Fruit fly (Drosophila melanogaster) whole organism, embryonic: ENCODE results near the gene CG7695.
A peak's percentile ranks its signal among the peaks of the same experiment; 100 is the strongest.

Experiments
- Bdp1 ChIP-seq: fragments of 200-800 bp; sonication (Bioruptor generic); optimal IDR thresholded peaks from 3 replicates; lab custom pipeline; 2016; ENCODE audit warnings: missing biosample characterization, missing genetic modification characterization
- CG10274 ChIP-seq: fragments of 200-800 bp; sonication (Bioruptor generic); optimal IDR thresholded peaks from 3 replicates; lab custom pipeline; 2017; ENCODE audit warnings: missing biosample characterization, mild to moderate bottlenecking, missing genetic modification characterization
- CG10543 ChIP-seq: fragments of 200-800 bp; sonication (Bioruptor generic); optimal IDR thresholded peaks from 3 replicates; lab custom pipeline; 2017; ENCODE audit warnings: missing biosample characterization, mild to moderate bottlenecking, missing genetic modification characterization, moderate library complexity
- CG11247 ChIP-seq: fragments of 200-800 bp; sonication (Bioruptor generic); IDR thresholded peaks from 2 replicates; pipeline ENCODE4 v1.3.6; 2022; ENCODE audit warnings: missing biosample characterization, missing genetic modification characterization
- CG11695 ChIP-seq: fragments of 200-800 bp; sonication (Bioruptor generic); IDR thresholded peaks from 3 replicates; pipeline ENCODE4 v1.3.6; 2022; ENCODE audit warnings: missing biosample characterization, missing genetic modification characterization
- CG13624 ChIP-seq: fragments of 200-800 bp; sonication (Bioruptor generic); optimal IDR thresholded peaks from 2 replicates; lab custom pipeline; 2016; ENCODE audit warnings: missing biosample characterization, missing genetic modification characterization
- CG16815 ChIP-seq: fragments of 200-800 bp; sonication (Bioruptor generic); optimal IDR thresholded peaks from 3 replicates; lab custom pipeline; 2017; ENCODE audit warnings: missing biosample characterization, mild to moderate bottlenecking, missing genetic modification characterization
- CG17829 ChIP-seq: fragments of 200-800 bp; optimal IDR thresholded peaks from 2 replicates; lab custom pipeline; 2019; ENCODE audit warnings: missing biosample characterization, mild to moderate bottlenecking, missing genetic modification characterization, moderate library complexity
- CG1792 ChIP-seq: fragments of 200-800 bp; sonication (Bioruptor generic); optimal IDR thresholded peaks from 2 replicates; lab custom pipeline; 2016; ENCODE audit warnings: missing biosample characterization, missing genetic modification characterization
- CG18476 ChIP-seq: fragments of 200-800 bp; sonication (Bioruptor generic); optimal IDR thresholded peaks from 2 replicates; lab custom pipeline; 2016; ENCODE audit warnings: missing biosample characterization, mild to moderate bottlenecking, missing genetic modification characterization
- CG18619 ChIP-seq: fragments of 200-800 bp; sonication (Bioruptor generic); optimal IDR thresholded peaks from 3 replicates; lab custom pipeline; 2017; ENCODE audit warnings: missing biosample characterization, mild to moderate bottlenecking, missing genetic modification characterization
- CG31441 ChIP-seq: fragments of 200-800 bp; sonication (Bioruptor generic); IDR thresholded peaks from 2 replicates; pipeline ENCODE4 v1.3.6; 2022; ENCODE audit warnings: missing biosample characterization, missing genetic modification characterization
- CG34376 ChIP-seq: fragments of 200-800 bp; sonication (Bioruptor generic); optimal IDR thresholded peaks from 2 replicates; lab custom pipeline; 2018; ENCODE audit warnings: missing biosample characterization, mild to moderate bottlenecking, missing genetic modification characterization
- CG4282 ChIP-seq: fragments of 200-800 bp; sonication (Bioruptor generic); optimal IDR thresholded peaks from 2 replicates; lab custom pipeline; 2016; ENCODE audit warnings: missing biosample characterization, missing genetic modification characterization
- CG7357 ChIP-seq: fragments of 200-800 bp; sonication (Bioruptor generic); IDR thresholded peaks from 3 replicates; pipeline ENCODE4 v1.3.6; 2022; ENCODE audit warnings: missing biosample characterization, missing genetic modification characterization
- CG7745 ChIP-seq: fragments of 200-800 bp; sonication (Bioruptor generic); optimal IDR thresholded peaks from 2 replicates; lab custom pipeline; 2018; ENCODE audit warnings: missing biosample characterization, mild to moderate bottlenecking, missing genetic modification characterization, moderate library complexity
- CG7987 ChIP-seq: fragments of 200-800 bp; sonication (Bioruptor generic); optimal IDR thresholded peaks from 2 replicates; lab custom pipeline; 2018; ENCODE audit warnings: missing biosample characterization, mild to moderate bottlenecking, missing genetic modification characterization, moderate library complexity
- CG8765 ChIP-seq: fragments of 200-800 bp; sonication (Bioruptor generic); IDR thresholded peaks from 2 replicates; pipeline ENCODE4 v1.3.6; 2022; ENCODE audit warnings: missing biosample characterization, missing genetic modification characterization
- D19B ChIP-seq: fragments of 200-800 bp; sonication (Bioruptor generic); optimal IDR thresholded peaks from 2 replicates; lab custom pipeline; 2017; ENCODE audit warnings: missing biosample characterization, mild to moderate bottlenecking, missing genetic modification characterization
- Dek ChIP-seq: fragments of 200-800 bp; sonication (Bioruptor generic); optimal IDR thresholded peaks from 3 replicates; lab custom pipeline; 2019; ENCODE audit warnings: missing biosample characterization, mild to moderate bottlenecking, missing genetic modification characterization, moderate library complexity
- Dip2 ChIP-seq: fragments of 200-800 bp; sonication (Bioruptor generic); IDR thresholded peaks from 2 replicates; pipeline ENCODE4 v1.3.6; 2022; ENCODE audit warnings: missing biosample characterization, missing genetic modification characterization
- Dp ChIP-seq: fragments of 200-800 bp; sonication (Bioruptor generic); optimal IDR thresholded peaks from 2 replicates; lab custom pipeline; 2018; ENCODE audit warnings: missing biosample characterization, mild to moderate bottlenecking, missing genetic modification characterization, moderate library complexity
- E2f1 ChIP-seq: fragments of 200-800 bp; sonication (Bioruptor generic); IDR thresholded peaks from 2 replicates; pipeline ENCODE4 v1.3.6; 2022; ENCODE audit warnings: missing biosample characterization, missing genetic modification characterization
- Fer1 ChIP-seq: fragments of 200-800 bp; sonication (Bioruptor generic); optimal IDR thresholded peaks from 2 replicates; lab custom pipeline; 2017; ENCODE audit warnings: missing biosample characterization, mild to moderate bottlenecking, missing genetic modification characterization
- HmgZ ChIP-seq: fragments of 200-800 bp; sonication (Bioruptor generic); optimal IDR thresholded peaks from 2 replicates; lab custom pipeline; 2018; ENCODE audit warnings: missing biosample characterization, mild to moderate bottlenecking, missing genetic modification characterization
- Hr3 ChIP-seq: fragments of 200-800 bp; sonication (Bioruptor generic); optimal IDR thresholded peaks from 3 replicates; lab custom pipeline; 2016; ENCODE audit warnings: missing biosample characterization, missing genetic modification characterization
- Meics ChIP-seq: fragments of 200-800 bp; sonication (Bioruptor generic); optimal IDR thresholded peaks from 2 replicates; lab custom pipeline; 2017; ENCODE audit warnings: missing biosample characterization, mild to moderate bottlenecking, missing genetic modification characterization
- Mes4 ChIP-seq: fragments of 200-800 bp; sonication (Bioruptor generic); optimal IDR thresholded peaks from 2 replicates; lab custom pipeline; 2016; ENCODE audit warnings: missing biosample characterization, missing genetic modification characterization
- Nf-YA ChIP-seq: fragments of 200-800 bp; sonication (Bioruptor generic); IDR thresholded peaks from 2 replicates; pipeline ENCODE4 v1.3.6; 2022; ENCODE audit warnings: missing biosample characterization, missing genetic modification characterization
- Oaz ChIP-seq: fragments of 200-800 bp; sonication (Bioruptor generic); IDR thresholded peaks from 2 replicates; pipeline ENCODE4 v1.3.6; 2022; ENCODE audit warnings: missing biosample characterization, missing genetic modification characterization
- Rfx ChIP-seq: fragments of 200-800 bp; sonication (Bioruptor generic); IDR thresholded peaks from 2 replicates; pipeline ENCODE4 v1.3.6; 2022; ENCODE audit warnings: missing biosample characterization, missing genetic modification characterization
- Sin3A ChIP-seq: fragments of >200 bp; optimal IDR thresholded peaks from 2 replicates; lab custom pipeline; 2018
- Sry-δ ChIP-seq: fragments of 200-800 bp; sonication (Bioruptor generic); optimal IDR thresholded peaks from 2 replicates; lab custom pipeline; 2016; ENCODE audit warnings: missing biosample characterization, missing genetic modification characterization
- bsh ChIP-seq, 2 experiments: fragments of 200-800 bp; sonication (Bioruptor generic); optimal IDR thresholded peaks; 2 replicates each; lab custom pipeline; 2017 to 2018; ENCODE audit warnings: mild to moderate bottlenecking in 2 of 2, missing biosample characterization in 2 of 2, missing genetic modification characterization in 2 of 2, moderate library complexity in 1 of 2
- chinmo ChIP-seq: fragments of 200-800 bp; sonication (Bioruptor generic); IDR thresholded peaks from 4 replicates; pipeline ENCODE4 v1.3.6; 2022; ENCODE audit warnings: missing biosample characterization, missing genetic modification characterization; ENCODE audit not compliant: partially characterized antibody
- chm ChIP-seq: fragments of 200-800 bp; sonication (Bioruptor generic); IDR thresholded peaks from 2 replicates; pipeline ENCODE4 v1.3.6; 2022; ENCODE audit warnings: missing biosample characterization, missing genetic modification characterization
- crp ChIP-seq, 2 experiments: fragments of 200-800 bp; sonication (Bioruptor generic); optimal IDR thresholded peaks; 2 replicates in 1 of 2; 3 replicates in 1 of 2; lab custom pipeline; 2017; ENCODE audit warnings: missing biosample characterization in 2 of 2, missing genetic modification characterization in 2 of 2, mild to moderate bottlenecking in 1 of 2, moderate library complexity in 1 of 2
- danr ChIP-seq: fragments of 200-800 bp; sonication (Bioruptor generic); IDR thresholded peaks from 2 replicates; pipeline ENCODE4 v1.3.6; 2022; ENCODE audit warnings: missing biosample characterization, missing genetic modification characterization
- esg ChIP-seq: fragments of 200-800 bp; sonication (Bioruptor generic); conservative IDR thresholded peaks from 2 replicates; pipeline ENCODE4 v1.3.6; 2022; ENCODE audit warnings: missing biosample characterization, missing genetic modification characterization
- ewg ChIP-seq: fragments of 200-800 bp; sonication (Bioruptor generic); optimal IDR thresholded peaks from 3 replicates; lab custom pipeline; 2017; ENCODE audit warnings: mild to moderate bottlenecking, missing biosample characterization, missing genetic modification reagents, missing genetic modification characterization
- gce ChIP-seq: fragments of 200-800 bp; sonication (Bioruptor generic); IDR thresholded peaks from 3 replicates; pipeline ENCODE4 v1.3.6; 2022; ENCODE audit warnings: missing biosample characterization, missing genetic modification characterization
- gsb ChIP-seq: fragments of 200-800 bp; sonication (Bioruptor generic); IDR thresholded peaks from 2 replicates; pipeline ENCODE4 v1.3.6; 2022; ENCODE audit warnings: missing biosample characterization, missing genetic modification characterization
- kni ChIP-seq: fragments of 200-800 bp; sonication (Bioruptor generic); optimal IDR thresholded peaks from 3 replicates; lab custom pipeline; 2017; ENCODE audit warnings: mild to moderate bottlenecking, missing biosample characterization, missing genetic modification reagents, missing genetic modification characterization
- maf-S ChIP-seq: fragments of 200-800 bp; sonication (Bioruptor generic); optimal IDR thresholded peaks from 2 replicates; lab custom pipeline; 2016; ENCODE audit warnings: missing biosample characterization, missing genetic modification characterization
- nerfin-2 ChIP-seq: fragments of 200-800 bp; sonication (Bioruptor generic); IDR thresholded peaks from 2 replicates; pipeline ENCODE4 v1.3.6; 2022; ENCODE audit warnings: missing biosample characterization, missing genetic modification characterization; ENCODE audit not compliant: partially characterized antibody
- org-1 ChIP-seq: fragments of 200-800 bp; sonication (Bioruptor generic); optimal IDR thresholded peaks from 2 replicates; lab custom pipeline; 2017; ENCODE audit warnings: missing biosample characterization, missing genetic modification characterization
- pfk ChIP-seq: fragments of 200-800 bp; sonication (Bioruptor generic); optimal IDR thresholded peaks from 2 replicates; lab custom pipeline; 2018; ENCODE audit warnings: missing biosample characterization, mild to moderate bottlenecking, missing genetic modification characterization, moderate library complexity
- sisA ChIP-seq: fragments of 200-800 bp; sonication (Bioruptor generic); IDR thresholded peaks from 2 replicates; pipeline ENCODE4 v1.3.6; 2022; ENCODE audit warnings: missing biosample characterization, missing genetic modification characterization
- tll ChIP-seq, 2 experiments: fragments of 200-800 bp in 1 of 2; fragments of >200 bp in 1 of 2; sonication (Bioruptor generic) in 1 of 2; optimal IDR thresholded peaks; 2 replicates each; lab custom pipeline; 2017 to 2019; ENCODE audit warnings: missing biosample characterization in 2 of 2, missing genetic modification characterization in 2 of 2, mild to moderate bottlenecking in 1 of 2, moderate library complexity in 1 of 2
- wdn ChIP-seq: fragments of 200-800 bp; sonication (Bioruptor generic); IDR thresholded peaks from 2 replicates; pipeline ENCODE4 v1.3.6; 2022; ENCODE audit warnings: missing biosample characterization, missing genetic modification characterization
- zfh2 ChIP-seq: fragments of 200-800 bp; sonication (Bioruptor generic); optimal IDR thresholded peaks from 2 replicates; lab custom pipeline; 2016; ENCODE audit warnings: missing biosample characterization, missing genetic modification characterization

CG7695 gene

dm6 chr3R:18663525-18663924 is 46.2 kb upstream of the CG7695 start, which contains the start of the genes Cpsf73 and Gos28 (continued):
- TF ChIP-seq chm (GFP tag; lab: Robert Waterston, UW) (no peak), Mes4 (GFP tag; lab: Kevin White, UChicago) (peak; percentile 14), danr (GFP tag; lab: Robert Waterston, UW) (no peak), Oaz (no peak), CG7745 (no peak), Fer1 (peak; percentile 16), wdn (GFP tag; lab: Robert Waterston, UW) (no peak), CG10274 (no peak), tll (GFP tag; optimal IDR thresholded peaks at IDR 0.05; lab: Kevin White, UChicago) (peak in 1 of 2 experiments; percentile 74), CG4282 (GFP tag; lab: Kevin White, UChicago) (peak; percentile 12), sisA (GFP tag; lab: Robert Waterston, UW) (peak; percentile 28; the same call in 1 of the 2 replicates), chinmo (no peak), Dek (tag; lab: Kevin White, UChicago) (no peak), CG16815 (no peak), Meics (GFP tag; lab: Kevin White, UChicago) (no peak), Nf-YA (GFP tag; lab: Robert Waterston, UW) (no peak), CG18476 (GFP tag; lab: Kevin White, UChicago) (no peak), Hr3 (GFP tag; lab: Kevin White, UChicago) (no peak), CG17829 (peak; percentile 35), Dip2 (GFP tag; lab: Robert Waterston, UW) (no peak), Sin3A (lab: Kevin White, UChicago) (peak; percentile 90), CG13624 (GFP tag; lab: Kevin White, UChicago) (no peak), CG34376 (no peak), CG10543 (GFP tag; lab: Kevin White, UChicago) (no peak), Rfx (peak; percentile 48; the same call in 1 of the 2 replicates), CG7987 (GFP tag; lab: Kevin White, UChicago) (no peak), gsb (no peak), Bdp1 (GFP tag; lab: Kevin White, UChicago) (no peak), D19B (GFP tag; lab: Kevin White, UChicago) (no peak), CG11247 (GFP tag; lab: Robert Waterston, UW) (no peak), org-1 (GFP tag; lab: Kevin White, UChicago) (no peak), maf-S (GFP tag; lab: Kevin White, UChicago) (no peak), CG31441 (GFP tag; lab: Robert Waterston, UW) (no peak), CG11695 (no peak), Dp (GFP tag; lab: Kevin White, UChicago) (peak; percentile 30), nerfin-2 (GFP tag; lab: Robert Waterston, UW) (no peak; the same call in 1 of the 2 replicates), zfh2 (GFP tag; lab: Kevin White, UChicago) (no peak), CG1792 (GFP tag; lab: Kevin White, UChicago) (no peak), pfk (GFP tag; lab: Kevin White, UChicago) (no peak), HmgZ (tag; lab: Kevin White, UChicago) (peak; percentile 73), crp (GFP tag; optimal IDR thresholded peaks at IDR 0.05; lab: Kevin White, UChicago) (peak in 1 of 2 experiments; percentile 54), esg (GFP tag; lab: Robert Waterston, UW) (no peak), gce (GFP tag; lab: Robert Waterston, UW) (no peak), CG8765 (GFP tag; lab: Robert Waterston, UW) (no peak), bsh (GFP tag; optimal IDR thresholded peaks at IDR 0.05; lab: Kevin White, UChicago) (peak in 1 of 2 experiments; percentile 1), CG7357 (GFP tag; lab: Robert Waterston, UW) (0 out of 3 replicates have a peak, but pooled peaks have one; percentile 26), E2f1 (GFP tag; lab: Robert Waterston, UW) (no peak), CG18619 (GFP tag; lab: Kevin White, UChicago) (no peak), Sry-δ (GFP tag; lab: Kevin White, UChicago) (peak; percentile 51), kni (GFP tag; lab: Kevin White, UChicago) (no peak), ewg (no peak)
